Worm (Caenorhabditis elegans) whole organism, mixed stage, embryonic: ENCODE results near the gene fbxa-141.

ENCODE experiments used
- blmp-1 ChIP-seq: fragments of 150-350 bp; optimal IDR thresholded peaks from 2 replicates; lab custom pipeline; 2014; ENCODE audit warnings: missing biosample characterization, missing genetic modification characterization
- ceh-83 ChIP-seq: fragments of 200-800 bp; sonication (Bioruptor generic); optimal IDR thresholded peaks from 2 replicates; lab custom pipeline; 2018; ENCODE audit warnings: mild to moderate bottlenecking, missing genetic modification characterization, missing compliant biosample characterization
- flh-1 ChIP-seq: fragments of 200-800 bp; sonication (Bioruptor generic); optimal IDR thresholded peaks from 2 replicates; lab custom pipeline; 2018; ENCODE audit warnings: mild to moderate bottlenecking, missing genetic modification characterization, moderate library complexity, missing compliant biosample characterization
- lsy-2 ChIP-seq: fragments of 150-350 bp; optimal IDR thresholded peaks from 2 replicates; lab custom pipeline; 2014; ENCODE audit warnings: missing biosample characterization, missing genetic modification characterization
- mab-5 ChIP-seq: fragments of 150-350 bp; optimal IDR thresholded peaks from 2 replicates; lab custom pipeline; 2014; ENCODE audit warnings: missing biosample characterization, missing genetic modification characterization
- nhr-12 ChIP-seq: fragments of 150-350 bp; optimal IDR thresholded peaks from 2 replicates; lab custom pipeline; 2014; ENCODE audit warnings: missing biosample characterization, missing genetic modification characterization
- snpc-4 ChIP-seq: fragments of 150-350 bp; optimal IDR thresholded peaks from 2 replicates; lab custom pipeline; 2014; ENCODE audit warnings: missing biosample characterization, missing genetic modification characterization
- unc-120 ChIP-seq: sonication (generic microtip); optimal IDR thresholded peaks from 2 replicates; lab custom pipeline; 2017; ENCODE audit warnings: missing genetic modification characterization, missing compliant biosample characterization; ENCODE audit not compliant: poor library complexity, severe bottlenecking
- unc-39 ChIP-seq: fragments of 150-350 bp; optimal IDR thresholded peaks from 2 replicates; lab custom pipeline; 2014; ENCODE audit warnings: missing biosample characterization, missing genetic modification characterization
- ztf-11 ChIP-seq: fragments of 150-350 bp; optimal IDR thresholded peaks from 2 replicates; lab custom pipeline; 2014; ENCODE audit warnings: missing biosample characterization, missing genetic modification characterization

ce11 chrX:14541992-14542391 is 29.3 kb upstream of the fbxa-141 start, which contains the start of gene fbxa-81:
- no peak for TF ChIP-seq ceh-83 (GFP tag; lab: Kevin White, UChicago)
- no peak for TF ChIP-seq ztf-11 (tag; lab: Kevin White, UChicago)
- TF ChIP-seq unc-120 (tag; lab: Kevin White, UChicago): no peak
- TF ChIP-seq blmp-1: no peak
- TF ChIP-seq snpc-4 (tag; lab: Kevin White, UChicago): no peak
- no peak for TF ChIP-seq flh-1
- no peak for TF ChIP-seq unc-39
- no peak for TF ChIP-seq lsy-2 (tag; lab: Kevin White, UChicago)
- TF ChIP-seq mab-5: no peak
- TF ChIP-seq nhr-12 (tag; lab: Kevin White, UChicago): no peak
